6 fruit fly cellular contexts compared by ENCODE assay signal in genomic region chr3R:14369481-14370198, dm6.
TF ChIP-seq lines count a peak whose summit lies in the region.

No protein-coding gene starts in this region.

- no peak for TF ChIP-seq CTCF in whole organism, embryonic (GFP tag; optimal IDR thresholded peaks at IDR 0.05; lab: Kevin White, UChicago)

TF ChIP-seq in whole organism, 6 proteins besides CTCF, POLR2A, EP300 and RAD21:
- TF ChIP-seq pan (optimal IDR thresholded peaks at IDR 0.05; lab: Kevin White, UChicago) (no peak), Dll (optimal IDR thresholded peaks at IDR 0.05; lab: Kevin White, UChicago) (peak; percentile 33)

TF ChIP-seq in whole organism, adult, 20 proteins besides CTCF, POLR2A, EP300 and RAD21:
- TF ChIP-seq Mnt (GFP tag; optimal IDR thresholded peaks at IDR 0.05; lab: Kevin White, UChicago): peak; percentile 6
- TF ChIP-seq Crg-1 (GFP tag; optimal IDR thresholded peaks at IDR 0.05; lab: Kevin White, UChicago): no peak
- TF ChIP-seq CG7101 (tag; optimal IDR thresholded peaks at IDR 0.05; lab: Kevin White, UChicago): no peak
- TF ChIP-seq CG5204 (GFP tag; optimal IDR thresholded peaks at IDR 0.05; lab: Kevin White, UChicago): no peak
- TF ChIP-seq CG7045 (GFP tag; optimal IDR thresholded peaks at IDR 0.05; lab: Kevin White, UChicago): peak; percentile 33
- TF ChIP-seq kay (GFP tag; lab: Kevin White, UChicago; ENCODE audit: borderline replicate concordance): peak; percentile 27
- TF ChIP-seq CG14711 (tag; optimal IDR thresholded peaks at IDR 0.05; lab: Kevin White, UChicago): no peak
- TF ChIP-seq CG12768 (GFP tag; optimal IDR thresholded peaks at IDR 0.05; lab: Kevin White, UChicago): no peak
- no peak for TF ChIP-seq toe (GFP tag; optimal IDR thresholded peaks at IDR 0.05; lab: Kevin White, UChicago)
- TF ChIP-seq Hr96 (GFP tag; optimal IDR thresholded peaks at IDR 0.05; lab: Kevin White, UChicago): no peak
- peak; percentile 15 for TF ChIP-seq tj (GFP tag; optimal IDR thresholded peaks at IDR 0.05; lab: Kevin White, UChicago)
- no peak for TF ChIP-seq Clk (GFP tag; optimal IDR thresholded peaks at IDR 0.05; lab: Kevin White, UChicago)
- no peak for TF ChIP-seq CG33017 (tag; optimal IDR thresholded peaks at IDR 0.05; lab: Kevin White, UChicago)
- TF ChIP-seq bab1 (GFP tag; optimal IDR thresholded peaks at IDR 0.05; lab: Kevin White, UChicago): peak; percentile 42
TF ChIP-seq in whole organism, adult: peak in this region for 5.

TF ChIP-seq in whole organism, embryonic, 481 proteins besides CTCF, POLR2A, EP300 and RAD21 (continues in another document):
- TF ChIP-seq CG32532 (GFP tag; IDR thresholded peaks at IDR 0.05; lab: Robert Waterston, UW) (peak; percentile 43; the same call in 1 of the 2 replicates), Mad (GFP tag; optimal IDR thresholded peaks at IDR 0.05; lab: Kevin White, UChicago) (no peak), CG2199 (GFP tag; IDR thresholded peaks at IDR 0.05; lab: Robert Waterston, UW) (peak; percentile 42), Bdp1 (GFP tag; optimal IDR thresholded peaks at IDR 0.05; lab: Kevin White, UChicago) (no peak), rib (GFP tag; IDR thresholded peaks at IDR 0.05; lab: Robert Waterston, UW) (peak; percentile 50; the same call in 1 of the 2 replicates), H2.0 (GFP tag; IDR thresholded peaks at IDR 0.05; lab: Robert Waterston, UW) (no peak), gsb-n (tag; optimal IDR thresholded peaks at IDR 0.05; lab: Kevin White, UChicago) (peak; percentile 69), CG6765 (GFP tag; optimal IDR thresholded peaks at IDR 0.05; lab: Kevin White, UChicago) (no peak), CG4282 (GFP tag; optimal IDR thresholded peaks at IDR 0.05; lab: Kevin White, UChicago) (no peak), insv (GFP tag; optimal IDR thresholded peaks at IDR 0.05; lab: Kevin White, UChicago) (no peak), CoRest (tag; optimal IDR thresholded peaks at IDR 0.05; lab: Kevin White, UChicago) (no peak), fd96Cb (tag; optimal IDR thresholded peaks at IDR 0.05; lab: Kevin White, UChicago) (no peak), CG11398 (GFP tag; optimal IDR thresholded peaks at IDR 0.05; lab: Kevin White, UChicago) (no peak), emc (GFP tag; optimal IDR thresholded peaks at IDR 0.05; lab: Kevin White, UChicago) (no peak), Antp (GFP tag; optimal IDR thresholded peaks at IDR 0.05; lab: Kevin White, UChicago) (peak; percentile 14), gt (GFP tag; IDR thresholded peaks at IDR 0.05; lab: Robert Waterston, UW) (no peak), CG17359 (tag; optimal IDR thresholded peaks at IDR 0.05; lab: Kevin White, UChicago) (no peak), CG11247 (GFP tag; IDR thresholded peaks at IDR 0.05; lab: Robert Waterston, UW) (no peak), CG6175 (GFP tag; IDR thresholded peaks at IDR 0.05; lab: Robert Waterston, UW) (peak; percentile 81), crp (GFP tag; optimal IDR thresholded peaks at IDR 0.05; lab: Kevin White, UChicago) (no peak)

TF ChIP-seq in whole organism, prepupa, 60 proteins besides CTCF, POLR2A, EP300 and RAD21 (continues in another document):
- TF ChIP-seq CG4318 (GFP tag; optimal IDR thresholded peaks at IDR 0.05; lab: Kevin White, UChicago) (no peak), fd85E (GFP tag; optimal IDR thresholded peaks at IDR 0.05; lab: Kevin White, UChicago) (no peak), CG10669 (GFP tag; optimal IDR thresholded peaks at IDR 0.05; lab: Kevin White, UChicago) (no peak), cyc (GFP tag; optimal IDR thresholded peaks at IDR 0.05; lab: Kevin White, UChicago) (no peak), spab (GFP tag; optimal IDR thresholded peaks at IDR 0.05; lab: Kevin White, UChicago) (no peak), CG3919 (GFP tag; optimal IDR thresholded peaks at IDR 0.05; lab: Kevin White, UChicago) (peak; percentile 49), Sox15 (GFP tag; optimal IDR thresholded peaks at IDR 0.05; lab: Kevin White, UChicago) (no peak), Eip75B (GFP tag; optimal IDR thresholded peaks at IDR 0.05; lab: Kevin White, UChicago) (no peak), fkh (GFP tag; optimal IDR thresholded peaks at IDR 0.05; lab: Kevin White, UChicago) (peak; percentile 56), CG6792 (GFP tag; optimal IDR thresholded peaks at IDR 0.05; lab: Kevin White, UChicago) (no peak), Eip78C (GFP tag; lab: Kevin White, UChicago) (peak; percentile 8), CG6808 (GFP tag; optimal IDR thresholded peaks at IDR 0.05; lab: Kevin White, UChicago) (no peak), Sox102F (GFP tag; optimal IDR thresholded peaks at IDR 0.05; lab: Kevin White, UChicago) (no peak), CG10631 (GFP tag; optimal IDR thresholded peaks at IDR 0.05; lab: Kevin White, UChicago) (no peak), acj6 (GFP tag; optimal IDR thresholded peaks at IDR 0.05; lab: Kevin White, UChicago) (no peak), CG11294 (GFP tag; IDR thresholded peaks at IDR 0.05; lab: Robert Waterston, UW) (no peak), Ets21C (GFP tag; optimal IDR thresholded peaks at IDR 0.05; lab: Kevin White, UChicago) (no peak), CG32006 (GFP tag; optimal IDR thresholded peaks at IDR 0.05; lab: Kevin White, UChicago) (no peak), topi (GFP tag; optimal IDR thresholded peaks at IDR 0.05; lab: Kevin White, UChicago) (no peak), lz (GFP tag; optimal IDR thresholded peaks at IDR 0.05; lab: Kevin White, UChicago) (no peak), CG15336 (GFP tag; IDR thresholded peaks at IDR 0.05; lab: Robert Waterston, UW) (peak; percentile 9; the same call in 1 of the 2 replicates)

TF ChIP-seq in whole organism, pupa, 21 proteins besides CTCF, POLR2A, EP300 and RAD21:
- TF ChIP-seq gl (tag; optimal IDR thresholded peaks at IDR 0.05; lab: Kevin White, UChicago) (peak; percentile 6), rn (GFP tag; IDR thresholded peaks at IDR 0.05; lab: Robert Waterston, UW) (no peak), CG10348 (GFP tag; IDR thresholded peaks at IDR 0.05; lab: Robert Waterston, UW) (no peak), Pif1B (GFP tag; optimal IDR thresholded peaks at IDR 0.05; lab: Kevin White, UChicago) (no peak), CG13204 (GFP tag; optimal IDR thresholded peaks at IDR 0.05; lab: Kevin White, UChicago) (peak; percentile 34), EcR (GFP tag; optimal IDR thresholded peaks at IDR 0.05; lab: Kevin White, UChicago) (no peak), CG15710 (tag; optimal IDR thresholded peaks at IDR 0.05; lab: Kevin White, UChicago) (no peak), CG9948 (tag; optimal IDR thresholded peaks at IDR 0.05; lab: Kevin White, UChicago) (no peak), Snoo (tag; optimal IDR thresholded peaks at IDR 0.05; lab: Kevin White, UChicago) (no peak), CG4496 (GFP tag; IDR thresholded peaks at IDR 0.05; lab: Robert Waterston, UW) (0 out of 3 replicates have a peak, but pooled peaks have one; percentile 31), Pif1A (GFP tag; optimal IDR thresholded peaks at IDR 0.05; lab: Kevin White, UChicago) (no peak), CG12605 (GFP tag; IDR thresholded peaks at IDR 0.05; lab: Robert Waterston, UW) (0 out of 2 replicates have a peak, but pooled peaks have one; percentile 43), CG14655 (GFP tag; optimal IDR thresholded peaks at IDR 0.05; lab: Kevin White, UChicago) (no peak), Ets98B (GFP tag; IDR thresholded peaks at IDR 0.05; lab: Robert Waterston, UW) (no peak), D1 (tag; optimal IDR thresholded peaks at IDR 0.05; lab: Kevin White, UChicago) (no peak)

TF ChIP-seq in whole organism, wandering third instar larva, 38 proteins besides CTCF, POLR2A, EP300 and RAD21:
- TF ChIP-seq br (GFP tag; optimal IDR thresholded peaks at IDR 0.05; lab: Kevin White, UChicago) (peak; percentile 51), Mio (GFP tag; optimal IDR thresholded peaks at IDR 0.05; lab: Kevin White, UChicago) (no peak), fru (GFP tag; optimal IDR thresholded peaks at IDR 0.05; lab: Kevin White, UChicago) (peak; percentile 14), CrebA (GFP tag; optimal IDR thresholded peaks at IDR 0.05; lab: Kevin White, UChicago; ENCODE audit: borderline replicate concordance) (no peak), CG9705 (GFP tag; optimal IDR thresholded peaks at IDR 0.05; lab: Kevin White, UChicago) (no peak), foxo (GFP tag; optimal IDR thresholded peaks at IDR 0.05; lab: Kevin White, UChicago) (peak in 1 of 2 experiments; percentile 5), h (GFP tag; optimal IDR thresholded peaks at IDR 0.05; lab: Kevin White, UChicago) (peak; percentile 2), Dif (GFP tag; optimal IDR thresholded peaks at IDR 0.05; lab: Kevin White, UChicago; ENCODE audit: partially characterized antibody) (peak; percentile 18), Hr83 (GFP tag; optimal IDR thresholded peaks at IDR 0.05; lab: Kevin White, UChicago; ENCODE audit: poor library complexity, severe bottlenecking) (peak; percentile 31), Jra (GFP tag; optimal IDR thresholded peaks at IDR 0.05; lab: Kevin White, UChicago) (no peak), psq (GFP tag; optimal IDR thresholded peaks at IDR 0.05; lab: Kevin White, UChicago) (no peak), HLH106 (tag; optimal IDR thresholded peaks at IDR 0.05; lab: Kevin White, UChicago) (no peak), tai (GFP tag; optimal IDR thresholded peaks at IDR 0.05; lab: Kevin White, UChicago) (no peak), Rel (GFP tag; optimal IDR thresholded peaks at IDR 0.05; lab: Kevin White, UChicago) (no peak), Rel (tag; optimal IDR thresholded peaks at IDR 0.05; lab: Kevin White, UChicago) (peak; percentile 14), pan (optimal IDR thresholded peaks at IDR 0.05; lab: Kevin White, UChicago) (no peak), Hnf4 (GFP tag; optimal IDR thresholded peaks at IDR 0.05; lab: Kevin White, UChicago) (no peak), Vsx2 (GFP tag; optimal IDR thresholded peaks at IDR 0.05; lab: Kevin White, UChicago; ENCODE audit: partially characterized antibody) (peak; percentile 41)
